Fruit fly (Drosophila melanogaster) whole organism, wandering third instar larva: ENCODE data around the gene Rab9.
A peak's percentile ranks its signal among the peaks of the same experiment; 100 is the strongest.

Experiments
- Abd-B ChIP-seq: fragments of >200 bp; optimal IDR thresholded peaks from 2 replicates; lab custom pipeline; 2017; ENCODE audit warnings: missing biosample characterization, missing genetic modification characterization
- CG32264 ChIP-seq: fragments of 200-800 bp; sonication (Bioruptor generic); optimal IDR thresholded peaks from 2 replicates; lab custom pipeline; 2016; ENCODE audit warnings: missing biosample characterization, missing genetic modification characterization
- CG9705 ChIP-seq: fragments of 200-800 bp; sonication (Bioruptor generic); optimal IDR thresholded peaks from 2 replicates; lab custom pipeline; 2018; ENCODE audit warnings: missing biosample characterization, mild to moderate bottlenecking, missing genetic modification characterization
- CrebA ChIP-seq: fragments of 200-800 bp; sonication (Bioruptor generic); optimal IDR thresholded peaks from 2 replicates; lab custom pipeline; 2016; ENCODE audit warnings: missing biosample characterization, mild to moderate bottlenecking, missing genetic modification characterization, borderline replicate concordance
- Dfd ChIP-seq: fragments of >200 bp; optimal IDR thresholded peaks from 2 replicates; lab custom pipeline; 2017; ENCODE audit warnings: missing biosample characterization, missing genetic modification characterization
- Dif ChIP-seq: fragments of 200-275, 200-300 bp; sonication (Bioruptor generic); optimal IDR thresholded peaks from 2 replicates; lab custom pipeline; 2018; ENCODE audit warnings: missing biosample characterization, missing genetic modification characterization; ENCODE audit not compliant: partially characterized antibody
- GATAd ChIP-seq: sonication (Bioruptor generic); optimal IDR thresholded peaks from 2 replicates; lab custom pipeline; 2016; ENCODE audit warnings: missing biosample characterization, missing genetic modification characterization
- HLH106 ChIP-seq: fragments of 200-800 bp; optimal IDR thresholded peaks from 3 replicates; lab custom pipeline; 2019; ENCODE audit warnings: missing biosample characterization, mild to moderate bottlenecking, missing genetic modification characterization, moderate library complexity
- Hr78 ChIP-seq: fragments of >200 bp; optimal IDR thresholded peaks from 2 replicates; lab custom pipeline; 2017; ENCODE audit warnings: missing biosample characterization, missing genetic modification characterization
- Hr83 ChIP-seq: fragments of 200-300 bp; sonication (Bioruptor generic); optimal IDR thresholded peaks from 2 replicates; lab custom pipeline; 2016; ENCODE audit warnings: missing biosample characterization, mild to moderate bottlenecking, missing genetic modification characterization, moderate library complexity; ENCODE audit not compliant: poor library complexity, severe bottlenecking
- Jra ChIP-seq: sonication (Bioruptor generic); optimal IDR thresholded peaks from 2 replicates; lab custom pipeline; 2016; ENCODE audit warnings: missing biosample characterization, missing genetic modification characterization
- Mio ChIP-seq: sonication (Bioruptor generic); optimal IDR thresholded peaks from 2 replicates; lab custom pipeline; 2016; ENCODE audit warnings: missing biosample characterization, missing genetic modification characterization
- Myc ChIP-seq: fragments of >200 bp; optimal IDR thresholded peaks from 2 replicates; lab custom pipeline; 2017
- N ChIP-seq: fragments of >200 bp; optimal IDR thresholded peaks from 2 replicates; lab custom pipeline; 2018; ENCODE audit warnings: missing biosample characterization, missing external identifiers, missing genetic modification characterization
- OdsH ChIP-seq: fragments of 200-800 bp; sonication (Bioruptor generic); optimal IDR thresholded peaks from 2 replicates; lab custom pipeline; 2016; ENCODE audit warnings: missing biosample characterization, mild to moderate bottlenecking, missing genetic modification characterization
- Rel ChIP-seq, 2 experiments: fragments of 200-800 bp; sonication (Bioruptor generic) in 1 of 2; optimal IDR thresholded peaks; 2 replicates in 1 of 2; 3 replicates in 1 of 2; lab custom pipeline; 2016 to 2019; ENCODE audit warnings: mild to moderate bottlenecking in 2 of 2, missing biosample characterization in 2 of 2, missing genetic modification characterization in 2 of 2, moderate library complexity in 1 of 2
- Sp1 ChIP-seq: fragments of 200-800 bp; sonication (Bioruptor generic); optimal IDR thresholded peaks from 3 replicates; lab custom pipeline; 2019; ENCODE audit warnings: missing biosample characterization, mild to moderate bottlenecking, missing genetic modification characterization, moderate library complexity
- Vsx2 ChIP-seq: fragments of 200-300, 225-300 bp; sonication (Bioruptor generic); optimal IDR thresholded peaks from 2 replicates; lab custom pipeline; 2018; ENCODE audit warnings: missing biosample characterization, missing genetic modification characterization; ENCODE audit not compliant: partially characterized antibody
- br ChIP-seq: fragments of 200-800 bp; sonication (Bioruptor generic); optimal IDR thresholded peaks from 2 replicates; lab custom pipeline; 2016; ENCODE audit warnings: missing biosample characterization, missing genetic modification characterization
- brk ChIP-seq: fragments of 200-800 bp; sonication (Bioruptor generic); optimal IDR thresholded peaks from 2 replicates; lab custom pipeline; 2016; ENCODE audit warnings: missing biosample characterization, mild to moderate bottlenecking, missing genetic modification characterization
- dl ChIP-seq, 2 experiments: fragments of 175-275, 200-275 bp in 1 of 2; fragments of 200-275 bp in 1 of 2; sonication (Bioruptor generic); optimal IDR thresholded peaks; lab custom pipeline; 2018; ENCODE audit warnings: mild to moderate bottlenecking in 2 of 2, missing biosample characterization in 2 of 2, missing genetic modification characterization in 2 of 2, moderate library complexity in 2 of 2; ENCODE audit not compliant: partially characterized antibody in 2 of 2, insufficient read depth in 1 of 2
- dsf ChIP-seq: sonication (Bioruptor generic); optimal IDR thresholded peaks from 2 replicates; lab custom pipeline; 2016; ENCODE audit warnings: missing biosample characterization, missing genetic modification characterization, borderline replicate concordance
- ey ChIP-seq: fragments of 200-800 bp; sonication (Bioruptor generic); optimal IDR thresholded peaks from 2 replicates; lab custom pipeline; 2016; ENCODE audit warnings: missing biosample characterization, missing genetic modification characterization
- foxo ChIP-seq, 2 experiments: fragments of 200-800 bp; sonication (Bioruptor generic); optimal IDR thresholded peaks; 2 replicates in 1 of 2; 3 replicates in 1 of 2; lab custom pipeline; 2016 to 2017; ENCODE audit warnings: missing biosample characterization in 2 of 2, missing genetic modification characterization in 2 of 2
- fru ChIP-seq: fragments of 200-800 bp; sonication (Bioruptor generic); optimal IDR thresholded peaks from 3 replicates; lab custom pipeline; 2016; ENCODE audit warnings: missing biosample characterization, mild to moderate bottlenecking, missing genetic modification characterization
- jim ChIP-seq: fragments of 175-275, 200-325 bp; sonication (Bioruptor generic); optimal IDR thresholded peaks from 2 replicates; lab custom pipeline; 2016; ENCODE audit warnings: missing biosample characterization, mild to moderate bottlenecking, missing genetic modification characterization
- lola ChIP-seq: fragments of >200 bp; optimal IDR thresholded peaks from 2 replicates; lab custom pipeline; 2017; ENCODE audit warnings: missing biosample characterization, missing genetic modification characterization
- pan ChIP-seq: fragments of >200 bp; optimal IDR thresholded peaks from 2 replicates; lab custom pipeline; 2017
- psq ChIP-seq: fragments of 200-800 bp; sonication (Bioruptor generic); optimal IDR thresholded peaks from 3 replicates; lab custom pipeline; 2017; ENCODE audit warnings: missing biosample characterization, mild to moderate bottlenecking, missing genetic modification characterization, moderate library complexity
- sage ChIP-seq: fragments of 200-800 bp; sonication (Bioruptor generic); optimal IDR thresholded peaks from 2 replicates; lab custom pipeline; 2016; ENCODE audit warnings: missing biosample characterization, mild to moderate bottlenecking, missing genetic modification characterization
- sv ChIP-seq: fragments of 200-800 bp; sonication (Bioruptor generic); optimal IDR thresholded peaks from 3 replicates; lab custom pipeline; 2016; ENCODE audit warnings: missing biosample characterization, missing genetic modification characterization
- tai ChIP-seq: sonication (Bioruptor generic); optimal IDR thresholded peaks from 2 replicates; lab custom pipeline; 2016; ENCODE audit warnings: missing biosample characterization, missing genetic modification characterization
- woc ChIP-seq: sonication (Bioruptor generic); optimal IDR thresholded peaks from 2 replicates; lab custom pipeline; 2016; ENCODE audit warnings: missing biosample characterization, mild to moderate bottlenecking, missing genetic modification characterization

Rab9 gene

dm6 chr2L:19432424-19433015, at the start of gene Rab9:
Gene Rab9 (plus strand): TSS chr2L:19432574.
- TF ChIP-seq OdsH (GFP tag; lab: Kevin White, UChicago) (no peak), dsf (GFP tag; lab: Kevin White, UChicago) (no peak), Rel (GFP tag; optimal IDR thresholded peaks at IDR 0.05; lab: Kevin White, UChicago) (no peak), Rel (tag; optimal IDR thresholded peaks at IDR 0.05; lab: Kevin White, UChicago) (no peak), tai (GFP tag; lab: Kevin White, UChicago) (no peak), lola (no peak), N (GFP tag; lab: Kevin White, UChicago) (no peak), sv (GFP tag; lab: Kevin White, UChicago) (no peak)

dm6 chr2L:19386106-19386715, 46.2 kb upstream of the Rab9 start, which contains the start of gene fon:
Gene fon (minus strand): TSS chr2L:19386205.
- TF ChIP-seq br (no peak), Sp1 (GFP tag; lab: Kevin White, UChicago) (no peak), Vsx2 (GFP tag; lab: Kevin White, UChicago) (no peak), Abd-B (GFP tag; lab: Kevin White, UChicago) (no peak), ey (GFP tag; lab: Kevin White, UChicago) (no peak), Myc (no peak)

DNA sequence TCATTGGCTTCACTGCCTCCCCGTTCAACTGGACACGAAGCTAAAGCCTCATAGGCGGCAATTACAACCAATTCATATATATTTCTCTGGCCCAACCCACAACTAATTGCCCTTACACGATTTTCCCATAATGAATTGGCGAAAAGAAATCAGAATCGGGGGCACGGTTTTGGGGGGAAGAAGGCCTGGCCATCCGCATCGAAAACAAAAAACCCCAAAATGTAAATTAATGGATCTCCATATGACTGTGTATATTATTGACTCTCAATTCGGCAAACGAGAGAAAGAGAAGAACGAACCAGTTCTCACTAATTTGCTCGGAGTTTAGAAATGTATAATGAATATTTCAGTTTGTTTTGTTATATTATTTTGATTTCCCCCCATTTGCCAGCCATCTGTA, 43.4 kb upstream of the Rab9 start:
- no peak for TF ChIP-seq Rel (GFP tag; optimal IDR thresholded peaks at IDR 0.05; lab: Kevin White, UChicago)
- TF ChIP-seq Rel (tag; optimal IDR thresholded peaks at IDR 0.05; lab: Kevin White, UChicago) = peak; percentile 93
- TF ChIP-seq dsf (GFP tag; lab: Kevin White, UChicago) = no peak

dm6 chr2L:19389749-19390148, 42.6 kb upstream of the Rab9 start, which contains the start of gene CG17549:
Gene CG17549 (minus strand): TSS chr2L:19390075.
- TF ChIP-seq brk (GFP tag; lab: Kevin White, UChicago) = no peak
- TF ChIP-seq Rel (GFP tag; optimal IDR thresholded peaks at IDR 0.05; lab: Kevin White, UChicago) = no peak
- TF ChIP-seq Rel (tag; optimal IDR thresholded peaks at IDR 0.05; lab: Kevin White, UChicago) = peak; percentile 17
- no peak for TF ChIP-seq Dfd (GFP tag; lab: Kevin White, UChicago)
- TF ChIP-seq Hr83 = peak; percentile 11
- TF ChIP-seq foxo (GFP tag; optimal IDR thresholded peaks at IDR 0.05; lab: Kevin White, UChicago) = no peak
- no peak for TF ChIP-seq lola

DNA sequence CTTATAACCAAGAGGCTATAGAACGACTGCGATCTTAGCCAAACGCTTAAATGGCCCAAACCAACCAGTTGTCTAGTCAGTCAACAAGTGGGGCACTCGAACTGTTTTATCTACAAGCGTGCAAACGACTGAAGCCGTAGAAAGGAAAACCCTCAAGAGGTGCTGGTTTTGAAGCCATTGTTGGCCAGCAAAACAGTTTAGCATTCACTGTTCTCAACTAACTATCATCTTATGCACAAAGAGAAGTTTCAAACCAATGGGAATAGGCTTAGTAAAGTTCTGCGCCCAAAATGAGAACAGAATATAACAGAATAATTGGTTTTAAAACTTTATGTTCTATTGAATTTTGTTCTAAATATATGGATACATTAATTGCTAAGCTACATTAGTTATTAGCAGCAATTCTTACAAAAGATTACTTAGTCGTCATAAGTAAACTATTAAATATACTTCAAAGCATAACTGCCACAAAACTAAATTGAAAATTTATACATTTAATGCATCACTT, 38.6 kb upstream of the Rab9 start, which contains the start of gene CG31798:
TSS of gene CG31798 (plus strand) at position 458 of the 508 bp plus-strand sequence.
- TF ChIP-seq N (GFP tag; lab: Kevin White, UChicago) = no peak
- TF ChIP-seq jim (GFP tag; lab: Kevin White, UChicago) = no peak
- TF ChIP-seq CG9705 (GFP tag; lab: Kevin White, UChicago) = no peak
- peak; percentile 89 for TF ChIP-seq Myc
- TF ChIP-seq GATAd (GFP tag; lab: Kevin White, UChicago) = no peak

DNA sequence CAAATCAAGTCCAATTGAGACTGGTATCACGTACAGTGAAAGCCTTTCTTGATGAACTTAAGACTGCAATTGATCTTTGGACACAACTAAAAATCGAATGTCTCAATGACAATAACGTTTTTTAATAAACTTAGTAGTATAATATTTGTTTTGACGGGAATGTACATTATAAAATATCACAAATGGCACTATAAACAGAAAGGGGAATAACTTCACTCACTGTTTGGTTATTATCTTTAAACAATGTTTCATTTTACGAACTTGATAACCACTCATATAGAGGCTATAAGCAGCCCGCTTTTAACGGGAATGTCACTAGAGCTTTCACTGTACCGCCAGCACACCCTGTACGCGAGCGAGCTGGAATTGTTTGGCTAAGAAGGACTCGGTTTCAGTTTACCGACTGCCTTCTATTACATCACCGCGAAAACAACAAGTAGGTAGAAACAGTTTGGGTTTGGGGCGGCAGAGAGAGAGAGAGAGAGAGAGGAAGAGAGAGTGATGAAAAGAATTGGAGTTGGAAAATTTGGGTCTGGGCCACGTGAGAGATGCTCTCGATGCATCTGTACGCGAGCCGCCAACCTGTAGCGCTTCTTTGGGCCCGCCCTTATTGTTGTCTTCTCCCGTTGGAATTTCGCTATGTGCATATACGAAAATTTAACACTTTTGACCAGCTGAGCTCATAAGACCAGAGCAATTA, 34.6 kb upstream of the Rab9 start:
- TF ChIP-seq CG32264 = peak; percentile 43
- TF ChIP-seq woc (GFP tag; lab: Kevin White, UChicago) = peak; percentile 61
- peak; percentile 22 for TF ChIP-seq sage (GFP tag; lab: Kevin White, UChicago)
- no peak for TF ChIP-seq Myc
- peak; percentile 60 for TF ChIP-seq br
- TF ChIP-seq ey (GFP tag; lab: Kevin White, UChicago) = peak; percentile 56
- peak; percentile 47 for TF ChIP-seq psq (GFP tag; lab: Kevin White, UChicago)
- no peak for TF ChIP-seq N (GFP tag; lab: Kevin White, UChicago)
- no peak for TF ChIP-seq Jra (GFP tag; lab: Kevin White, UChicago)
- TF ChIP-seq OdsH (GFP tag; lab: Kevin White, UChicago) = peak; percentile 64
- TF ChIP-seq CG9705 (GFP tag; lab: Kevin White, UChicago) = peak; percentile 33
- peak; percentile 78 for TF ChIP-seq HLH106 (tag; lab: Kevin White, UChicago)
- no peak for TF ChIP-seq CrebA (GFP tag; lab: Kevin White, UChicago)
- no peak for TF ChIP-seq Mio (GFP tag; lab: Kevin White, UChicago)
- TF ChIP-seq Abd-B (GFP tag; lab: Kevin White, UChicago) = no peak
- TF ChIP-seq sv (GFP tag; lab: Kevin White, UChicago) = no peak
- TF ChIP-seq Dif (GFP tag; lab: Kevin White, UChicago) = peak; percentile 75
- TF ChIP-seq Rel (GFP tag; optimal IDR thresholded peaks at IDR 0.05; lab: Kevin White, UChicago) = no peak
- TF ChIP-seq Rel (tag; optimal IDR thresholded peaks at IDR 0.05; lab: Kevin White, UChicago) = peak; percentile 60
- no peak for TF ChIP-seq Vsx2 (GFP tag; lab: Kevin White, UChicago)
- peak in 1 of 2 experiments; percentile 75 for TF ChIP-seq foxo (GFP tag; optimal IDR thresholded peaks at IDR 0.05; lab: Kevin White, UChicago)
- TF ChIP-seq fru (GFP tag; lab: Kevin White, UChicago) = peak; percentile 75
- no peak for TF ChIP-seq GATAd (GFP tag; lab: Kevin White, UChicago)
- TF ChIP-seq Dfd (GFP tag; lab: Kevin White, UChicago) = no peak
- no peak for TF ChIP-seq pan (lab: Kevin White, UChicago)
- peak in 1 of 2 experiments; percentile 33 for TF ChIP-seq dl (GFP tag; optimal IDR thresholded peaks at IDR 0.05; lab: Kevin White, UChicago; ENCODE audit: insufficient read depth in 1 of 2, partially characterized antibody in 2 of 2)
- no peak for TF ChIP-seq Hr78 (GFP tag; lab: Kevin White, UChicago)
